Fruit fly (Drosophila melanogaster) whole organism, embryonic: ENCODE data around the gene CG3119.

Source experiments
- Atf-2 ChIP-seq: fragments of 200-800 bp; sonication (Bioruptor generic); optimal IDR thresholded peaks from 2 replicates; lab custom pipeline; 2016; ENCODE audit warnings: missing biosample characterization, missing genetic modification characterization
- CG11456 ChIP-seq: fragments of 200-800 bp; sonication (Bioruptor generic); IDR thresholded peaks from 3 replicates; pipeline ENCODE4 v1.3.6; 2022; ENCODE audit warnings: missing biosample characterization, missing genetic modification characterization
- CG11723 ChIP-seq: fragments of 200-800 bp; sonication (Bioruptor generic); optimal IDR thresholded peaks from 2 replicates; lab custom pipeline; 2017; ENCODE audit warnings: missing biosample characterization, mild to moderate bottlenecking, missing genetic modification characterization
- CG12299 ChIP-seq: fragments of 200-800 bp; sonication (Bioruptor generic); optimal IDR thresholded peaks from 2 replicates; lab custom pipeline; 2018; ENCODE audit warnings: missing biosample characterization, mild to moderate bottlenecking, missing genetic modification characterization
- CG12659 ChIP-seq: fragments of 200-800 bp; sonication (Bioruptor generic); optimal IDR thresholded peaks from 3 replicates; lab custom pipeline; 2017; ENCODE audit warnings: mild to moderate bottlenecking, missing biosample characterization, missing genetic modification reagents, missing genetic modification characterization
- CG13424 ChIP-seq: fragments of 200-800 bp; sonication (Bioruptor generic); optimal IDR thresholded peaks from 2 replicates; lab custom pipeline; 2019; ENCODE audit warnings: missing biosample characterization, mild to moderate bottlenecking, missing genetic modification characterization, moderate library complexity
- CG17912 ChIP-seq: fragments of 200-800 bp; sonication (Bioruptor generic); optimal IDR thresholded peaks from 2 replicates; lab custom pipeline; 2018; ENCODE audit warnings: missing biosample characterization, mild to moderate bottlenecking, missing genetic modification characterization
- CG2199 ChIP-seq: fragments of 200-800 bp; sonication (Bioruptor generic); IDR thresholded peaks from 3 replicates; pipeline ENCODE4 v1.3.6; 2022; ENCODE audit warnings: missing biosample characterization, missing genetic modification characterization
- CG2678 ChIP-seq: fragments of 200-800 bp; sonication (Bioruptor generic); optimal IDR thresholded peaks from 3 replicates; lab custom pipeline; 2019; ENCODE audit warnings: missing biosample characterization, mild to moderate bottlenecking, missing genetic modification characterization, moderate library complexity
- CG32532 ChIP-seq: fragments of 200-800 bp; sonication (Bioruptor generic); IDR thresholded peaks from 2 replicates; pipeline ENCODE4 v1.3.6; 2022; ENCODE audit warnings: missing biosample characterization, missing genetic modification characterization
- CG33557 ChIP-seq: fragments of 200-800 bp; sonication (Bioruptor generic); optimal IDR thresholded peaks from 2 replicates; lab custom pipeline; 2019; ENCODE audit warnings: missing biosample characterization, mild to moderate bottlenecking, missing genetic modification characterization, moderate library complexity
- CG3407 ChIP-seq: fragments of 200-800 bp; sonication (Bioruptor generic); optimal IDR thresholded peaks from 2 replicates; lab custom pipeline; 2018; ENCODE audit warnings: missing biosample characterization, mild to moderate bottlenecking, missing genetic modification characterization
- CG4404 ChIP-seq: fragments of 200-800 bp; sonication (Bioruptor generic); IDR thresholded peaks from 2 replicates; pipeline ENCODE4 v1.3.6; 2022; ENCODE audit warnings: missing biosample characterization, missing genetic modification characterization
- CG6654 ChIP-seq: fragments of 200-800 bp; sonication (Bioruptor generic); optimal IDR thresholded peaks from 2 replicates; lab custom pipeline; 2017; ENCODE audit warnings: missing biosample characterization, mild to moderate bottlenecking, missing genetic modification characterization
- CG7745 ChIP-seq: fragments of 200-800 bp; sonication (Bioruptor generic); optimal IDR thresholded peaks from 2 replicates; lab custom pipeline; 2018; ENCODE audit warnings: missing biosample characterization, mild to moderate bottlenecking, missing genetic modification characterization, moderate library complexity
- CG7839 ChIP-seq: fragments of 200-800 bp; sonication (Bioruptor generic); optimal IDR thresholded peaks from 3 replicates; lab custom pipeline; 2018; ENCODE audit warnings: missing biosample characterization, mild to moderate bottlenecking, missing genetic modification characterization, moderate library complexity
- CG9797 ChIP-seq: fragments of 200-800 bp; sonication (Bioruptor generic); optimal IDR thresholded peaks from 3 replicates; lab custom pipeline; 2018; ENCODE audit warnings: missing biosample characterization, mild to moderate bottlenecking, missing genetic modification characterization
- D19A ChIP-seq: fragments of 200-800 bp; optimal IDR thresholded peaks from 3 replicates; lab custom pipeline; 2019; ENCODE audit warnings: missing biosample characterization, mild to moderate bottlenecking, missing genetic modification characterization, moderate library complexity
- Dad ChIP-seq: fragments of 200-800 bp; sonication (Bioruptor generic); optimal IDR thresholded peaks from 3 replicates; lab custom pipeline; 2016; ENCODE audit warnings: missing biosample characterization, missing genetic modification characterization
- Dip3 ChIP-seq: fragments of 200-800 bp; sonication (Bioruptor generic); optimal IDR thresholded peaks from 3 replicates; lab custom pipeline; 2016; ENCODE audit warnings: missing biosample characterization, missing genetic modification characterization
- Dp ChIP-seq: fragments of 200-800 bp; sonication (Bioruptor generic); optimal IDR thresholded peaks from 2 replicates; lab custom pipeline; 2018; ENCODE audit warnings: missing biosample characterization, mild to moderate bottlenecking, missing genetic modification characterization, moderate library complexity
- Elba2 ChIP-seq: fragments of 200-800 bp; sonication (Bioruptor generic); optimal IDR thresholded peaks from 3 replicates; lab custom pipeline; 2016; ENCODE audit warnings: missing biosample characterization, missing genetic modification characterization
- Ets97D ChIP-seq: fragments of 200-800 bp; sonication (Bioruptor generic); optimal IDR thresholded peaks from 3 replicates; lab custom pipeline; 2016; ENCODE audit warnings: missing biosample characterization, missing genetic modification characterization
- Gsc ChIP-seq: fragments of 200-800 bp; sonication (Bioruptor generic); IDR thresholded peaks from 2 replicates; pipeline ENCODE4 v1.3.6; 2022; ENCODE audit warnings: missing biosample characterization, missing genetic modification characterization
- H2.0 ChIP-seq: fragments of 200-800 bp; sonication (Bioruptor generic); IDR thresholded peaks from 2 replicates; pipeline ENCODE4 v1.3.6; 2022; ENCODE audit warnings: missing biosample characterization, missing genetic modification characterization
- HLHmδ ChIP-seq: fragments of 200-800 bp; sonication (Bioruptor generic); optimal IDR thresholded peaks from 2 replicates; lab custom pipeline; 2018; ENCODE audit warnings: missing biosample characterization, mild to moderate bottlenecking, missing genetic modification characterization, moderate library complexity
- Med ChIP-seq: fragments of 200-800 bp; sonication (Bioruptor generic); peaks from one replicate; lab custom pipeline; 2016; ENCODE audit warnings: missing biosample characterization, missing genetic modification characterization, mild to moderate bottlenecking, inconsistent platforms, moderate library complexity
- Mrtf ChIP-seq: fragments of 200-800 bp; sonication (Bioruptor generic); IDR thresholded peaks from 3 replicates; pipeline ENCODE4 v1.3.6; 2022; ENCODE audit warnings: missing biosample characterization, missing genetic modification characterization
- Nf-YB ChIP-seq: fragments of 200-800 bp; sonication (Bioruptor generic); optimal IDR thresholded peaks from 3 replicates; lab custom pipeline; 2019; ENCODE audit warnings: missing biosample characterization, mild to moderate bottlenecking, missing genetic modification characterization, moderate library complexity
- Ptx1 ChIP-seq: fragments of 200-800 bp; sonication (Bioruptor generic); IDR thresholded peaks from 2 replicates; pipeline ENCODE4 v1.3.6; 2022; ENCODE audit warnings: missing biosample characterization, missing genetic modification characterization
- Sin3A ChIP-seq: fragments of >200 bp; optimal IDR thresholded peaks from 2 replicates; lab custom pipeline; 2018
- Trl ChIP-seq, 3 experiments: fragments of >200 bp in 2 of 3; fragments of 200-800 bp in 1 of 3; sonication (Bioruptor generic) in 1 of 3; optimal IDR thresholded peaks; 2 replicates in 1 of 3; 3 replicates in 2 of 3; lab custom pipeline; 2016 to 2017; ENCODE audit warnings: missing biosample characterization in 1 of 3, missing genetic modification characterization in 1 of 3
- ab ChIP-seq: fragments of 200-800 bp; sonication (Bioruptor generic); optimal IDR thresholded peaks from 2 replicates; lab custom pipeline; 2016; ENCODE audit warnings: missing biosample characterization, missing genetic modification characterization
- ash1 ChIP-seq: fragments of 200-800 bp; sonication (Bioruptor generic); optimal IDR thresholded peaks from 2 replicates; lab custom pipeline; 2018; ENCODE audit warnings: missing biosample characterization, mild to moderate bottlenecking, missing genetic modification characterization
- bab2 ChIP-seq: fragments of 200-800 bp; sonication (Bioruptor generic); optimal IDR thresholded peaks from 2 replicates; lab custom pipeline; 2016; ENCODE audit warnings: missing biosample characterization, missing genetic modification characterization
- bowl ChIP-seq: fragments of 200-800 bp; sonication (Bioruptor generic); IDR thresholded peaks from 2 replicates; pipeline ENCODE4 v1.3.6; 2022; ENCODE audit warnings: missing biosample characterization, missing genetic modification characterization
- crol ChIP-seq: fragments of 200-800 bp; sonication (Bioruptor generic); IDR thresholded peaks from 2 replicates; pipeline ENCODE4 v1.3.6; 2022; ENCODE audit warnings: missing biosample characterization, missing genetic modification characterization
- dysf ChIP-seq: fragments of 200-800 bp; sonication (Bioruptor generic); IDR thresholded peaks from 3 replicates; pipeline ENCODE4 v1.3.6; 2022; ENCODE audit warnings: missing biosample characterization, missing genetic modification characterization
- fru ChIP-seq: fragments of >200 bp; optimal IDR thresholded peaks from 2 replicates; lab custom pipeline; 2017
- gt ChIP-seq: fragments of 200-800 bp; sonication (Bioruptor generic); IDR thresholded peaks from 2 replicates; pipeline ENCODE4 v1.3.6; 2022; ENCODE audit warnings: missing biosample characterization, missing genetic modification characterization
- insv ChIP-seq, 2 experiments: fragments of 200-800 bp; sonication (Bioruptor generic); optimal IDR thresholded peaks; 3 replicates each; lab custom pipeline; 2016 to 2018; ENCODE audit warnings: missing biosample characterization in 2 of 2, missing genetic modification characterization in 2 of 2
- lbe ChIP-seq: fragments of 200-800 bp; sonication (Bioruptor generic); optimal IDR thresholded peaks from 2 replicates; lab custom pipeline; 2016; ENCODE audit warnings: missing biosample characterization, mild to moderate bottlenecking, missing genetic modification characterization
- nom ChIP-seq: fragments of 200-800 bp; sonication (Bioruptor generic); optimal IDR thresholded peaks from 2 replicates; lab custom pipeline; 2017; ENCODE audit warnings: missing biosample characterization, missing genetic modification characterization, mild to moderate bottlenecking, moderate library complexity, missing genetic modification reagents
- oc ChIP-seq: fragments of 200-800 bp; sonication (Bioruptor generic); optimal IDR thresholded peaks from 2 replicates; lab custom pipeline; 2018; ENCODE audit warnings: missing biosample characterization, mild to moderate bottlenecking, missing genetic modification characterization, moderate library complexity
- pnt ChIP-seq: fragments of 200-800 bp; sonication (Bioruptor generic); optimal IDR thresholded peaks from 3 replicates; lab custom pipeline; 2016; ENCODE audit warnings: missing biosample characterization, missing genetic modification characterization
- run ChIP-seq: fragments of 200-800 bp; sonication (Bioruptor generic); optimal IDR thresholded peaks from 3 replicates; lab custom pipeline; 2018; ENCODE audit warnings: missing biosample characterization, mild to moderate bottlenecking, missing genetic modification characterization
- salm ChIP-seq: fragments of 200-800 bp; sonication (Bioruptor generic); optimal IDR thresholded peaks from 2 replicates; lab custom pipeline; 2018; ENCODE audit warnings: missing biosample characterization, mild to moderate bottlenecking, missing genetic modification characterization
- sens ChIP-seq: fragments of 200-800 bp; sonication (Bioruptor generic); peaks from one replicate; lab custom pipeline; 2016; ENCODE audit warnings: missing biosample characterization, missing genetic modification characterization
- tgo ChIP-seq: fragments of 200-800 bp; sonication (Bioruptor generic); IDR thresholded peaks from 3 replicates; pipeline ENCODE4 v1.3.6; 2022; ENCODE audit warnings: missing biosample characterization, missing genetic modification characterization
- tio ChIP-seq: fragments of 200-800 bp; sonication (Bioruptor generic); optimal IDR thresholded peaks from 2 replicates; lab custom pipeline; 2017; ENCODE audit warnings: missing biosample characterization, missing genetic modification characterization, inconsistent platforms
- toy ChIP-seq: fragments of 200-800 bp; sonication (Bioruptor generic); IDR thresholded peaks from 2 replicates; pipeline ENCODE4 v1.3.6; 2022; ENCODE audit warnings: missing biosample characterization, missing genetic modification characterization
- wor ChIP-seq: fragments of 200-800 bp; sonication (Bioruptor generic); IDR thresholded peaks from 2 replicates; pipeline ENCODE4 v1.3.6; 2022; ENCODE audit warnings: missing biosample characterization, missing genetic modification characterization

CG3119 gene

dm6 chr2L:2878859-2879258 lies 41.2 kb upstream of the CG3119 start, which contains the start of gene RabGGTb (continued):
- peak; percentile 11 for TF ChIP-seq Ets97D (GFP tag; lab: Kevin White, UChicago)
- no peak for TF ChIP-seq CG7745 (tag; lab: Kevin White, UChicago)
- no peak for TF ChIP-seq CG3407 (GFP tag; lab: Kevin White, UChicago)
- peak; percentile 86 for TF ChIP-seq CG32532
- no peak for TF ChIP-seq CG33557 (GFP tag; lab: Kevin White, UChicago)
- peak; percentile 70 for TF ChIP-seq H2.0 (GFP tag; lab: Robert Waterston, UW)
- TF ChIP-seq D19A (tag; lab: Kevin White, UChicago), result no peak
- TF ChIP-seq CG11723 (GFP tag; lab: Kevin White, UChicago), result peak; percentile 24
- peak; percentile 42; the same call in 1 of the 2 replicates for TF ChIP-seq wor (GFP tag; lab: Robert Waterston, UW)
- TF ChIP-seq ash1 (GFP tag; lab: Kevin White, UChicago), result peak; percentile 27
- TF ChIP-seq salm (tag; lab: Kevin White, UChicago), result no peak
- TF ChIP-seq lbe (GFP tag; lab: Kevin White, UChicago), result no peak
- peak; percentile 39 for TF ChIP-seq Dip3 (GFP tag; lab: Kevin White, UChicago)
- no peak for TF ChIP-seq tio
- TF ChIP-seq tgo, result peak; percentile 75
- TF ChIP-seq gt (GFP tag; lab: Robert Waterston, UW), result no peak
- no peak for TF ChIP-seq run (tag; lab: Kevin White, UChicago)
- no peak for TF ChIP-seq Trl (optimal IDR thresholded peaks at IDR 0.05; lab: Kevin White, UChicago)
- peak; percentile 35 for TF ChIP-seq Trl (GFP tag; optimal IDR thresholded peaks at IDR 0.05; lab: Kevin White, UChicago)
- no peak for TF ChIP-seq HLHmδ (GFP tag; lab: Kevin White, UChicago)
- peak; percentile 66; the same call in 2 of the 3 replicates for TF ChIP-seq Mrtf
- no peak for TF ChIP-seq CG2199 (GFP tag; lab: Robert Waterston, UW)
- TF ChIP-seq Med (GFP tag; lab: Kevin White, UChicago), result peak; percentile 95
- TF ChIP-seq CG13424 (tag; lab: Kevin White, UChicago), result peak; percentile 52
- peak; percentile 88 for TF ChIP-seq sens (GFP tag; lab: Kevin White, UChicago)
- peak; percentile 28 for TF ChIP-seq Sin3A
- peak; percentile 7 for TF ChIP-seq ab (GFP tag; lab: Kevin White, UChicago)
- peak; percentile 59; the same call in 1 of the 2 replicates for TF ChIP-seq CG4404 (GFP tag; lab: Robert Waterston, UW)
- peak; percentile 66 for TF ChIP-seq bab2
- TF ChIP-seq nom, result peak; percentile 26
- no peak for TF ChIP-seq Dp (GFP tag; lab: Kevin White, UChicago)
- 0 out of 2 replicates have a peak, but pooled peaks have one; percentile 28 for TF ChIP-seq crol (GFP tag; lab: Robert Waterston, UW)
- peak; percentile 56 for TF ChIP-seq CG7839 (tag; lab: Kevin White, UChicago)
- TF ChIP-seq fru (lab: Kevin White, UChicago), result no peak
- no peak for TF ChIP-seq CG17912 (GFP tag; lab: Kevin White, UChicago)
- no peak for TF ChIP-seq insv (GFP tag; optimal IDR thresholded peaks at IDR 0.05; lab: Kevin White, UChicago)
- TF ChIP-seq CG12659, result peak; percentile 46
- TF ChIP-seq bowl, result peak; percentile 46; the same call in 1 of the 2 replicates
- no peak for TF ChIP-seq Nf-YB (GFP tag; lab: Kevin White, UChicago)
- TF ChIP-seq Ptx1, result peak; percentile 79
- TF ChIP-seq CG6654, result no peak
- peak; percentile 61 for TF ChIP-seq CG2678 (tag; lab: Kevin White, UChicago)
- TF ChIP-seq CG9797 (GFP tag; lab: Kevin White, UChicago), result peak; percentile 29
- TF ChIP-seq toy (GFP tag; lab: Robert Waterston, UW), result no peak
- peak; percentile 49 for TF ChIP-seq oc (tag; lab: Kevin White, UChicago)
- peak; percentile 80 for TF ChIP-seq dysf (GFP tag; lab: Robert Waterston, UW)
- peak; percentile 84; the same call in 2 of the 3 replicates for TF ChIP-seq CG11456 (GFP tag; lab: Robert Waterston, UW)
- peak; percentile 51 for TF ChIP-seq Atf-2 (GFP tag; lab: Kevin White, UChicago)
- TF ChIP-seq Gsc (GFP tag; lab: Robert Waterston, UW), result no peak
- no peak for TF ChIP-seq Dad (GFP tag; lab: Kevin White, UChicago)
- TF ChIP-seq Elba2 (GFP tag; lab: Kevin White, UChicago), result no peak
- TF ChIP-seq CG12299, result peak; percentile 40
- peak; percentile 17 for TF ChIP-seq pnt (GFP tag; lab: Kevin White, UChicago)
